Fruit fly (Drosophila melanogaster) whole organism, pupa: Measurements from ENCODE around the gene Svip.

Experiments used
- CG10348 ChIP-seq: fragments of 200-800 bp; sonication (Bioruptor generic); IDR thresholded peaks from 2 replicates; pipeline ENCODE4 v1.3.6; 2022; ENCODE audit warnings: missing biosample characterization, missing genetic modification characterization
- CG12605 ChIP-seq: fragments of 200-800 bp; sonication (Bioruptor generic); IDR thresholded peaks from 2 replicates; pipeline ENCODE4 v1.3.6; 2022; ENCODE audit warnings: missing biosample characterization, missing genetic modification characterization
- CG13204 ChIP-seq: fragments of 200-800 bp; sonication (Bioruptor generic); optimal IDR thresholded peaks from 2 replicates; lab custom pipeline; 2018; ENCODE audit warnings: missing biosample characterization, mild to moderate bottlenecking, missing genetic modification characterization, moderate library complexity
- CG14655 ChIP-seq: fragments of 200-800 bp; sonication (Bioruptor generic); optimal IDR thresholded peaks from 3 replicates; lab custom pipeline; 2017; ENCODE audit warnings: mild to moderate bottlenecking, missing biosample characterization, missing genetic modification reagents, missing genetic modification characterization
- CG15710 ChIP-seq: fragments of 200-800 bp; sonication (Bioruptor generic); optimal IDR thresholded peaks from 2 replicates; lab custom pipeline; 2018; ENCODE audit warnings: missing biosample characterization, mild to moderate bottlenecking, missing genetic modification characterization, moderate library complexity
- CG17806 ChIP-seq: fragments of 200-800 bp; sonication (Bioruptor generic); optimal IDR thresholded peaks from 2 replicates; lab custom pipeline; 2018; ENCODE audit warnings: missing biosample characterization, mild to moderate bottlenecking, missing genetic modification characterization, moderate library complexity
- CG32121 ChIP-seq: fragments of 200-800 bp; sonication (Bioruptor generic); IDR thresholded peaks from 2 replicates; pipeline ENCODE4 v1.3.6; 2022; ENCODE audit warnings: missing biosample characterization, missing genetic modification characterization
- CG34367 ChIP-seq: fragments of 200-800 bp; sonication (Bioruptor generic); optimal IDR thresholded peaks from 2 replicates; lab custom pipeline; 2018; ENCODE audit warnings: missing biosample characterization, mild to moderate bottlenecking, missing genetic modification characterization
- CG4496 ChIP-seq: fragments of 200-800 bp; sonication (Bioruptor generic); IDR thresholded peaks from 3 replicates; pipeline ENCODE4 v1.3.6; 2022; ENCODE audit warnings: missing biosample characterization, missing genetic modification characterization
- CG8159 ChIP-seq: fragments of 200-800 bp; sonication (Bioruptor generic); optimal IDR thresholded peaks from 3 replicates; lab custom pipeline; 2018; ENCODE audit warnings: missing biosample characterization, mild to moderate bottlenecking, missing genetic modification characterization, moderate library complexity
- CG8301 ChIP-seq: fragments of 200-800 bp; sonication (Bioruptor generic); optimal IDR thresholded peaks from 2 replicates; lab custom pipeline; 2018; ENCODE audit warnings: missing biosample characterization, mild to moderate bottlenecking, missing genetic modification characterization
- CG9948 ChIP-seq: fragments of 200-800 bp; sonication (Bioruptor generic); optimal IDR thresholded peaks from 2 replicates; lab custom pipeline; 2018; ENCODE audit warnings: missing biosample characterization, mild to moderate bottlenecking, missing genetic modification characterization, moderate library complexity
- D1 ChIP-seq: fragments of 200-800 bp; sonication (Bioruptor generic); optimal IDR thresholded peaks from 2 replicates; lab custom pipeline; 2018; ENCODE audit warnings: missing biosample characterization, mild to moderate bottlenecking, missing genetic modification characterization, moderate library complexity
- EcR ChIP-seq: fragments of 200-800 bp; sonication (Bioruptor generic); optimal IDR thresholded peaks from 3 replicates; lab custom pipeline; 2019; ENCODE audit warnings: missing biosample characterization, missing genetic modification characterization, mild to moderate bottlenecking, moderate library complexity, missing genetic modification reagents
- Ets98B ChIP-seq: fragments of 200-800 bp; sonication (Bioruptor generic); IDR thresholded peaks from 2 replicates; pipeline ENCODE4 v1.3.6; 2022; ENCODE audit warnings: missing biosample characterization, missing genetic modification characterization
- Pif1A ChIP-seq: fragments of 200-800 bp; sonication (Bioruptor generic); optimal IDR thresholded peaks from 3 replicates; lab custom pipeline; 2016; ENCODE audit warnings: missing biosample characterization, missing genetic modification characterization
- Pif1B ChIP-seq: fragments of 200-800 bp; sonication (Bioruptor generic); optimal IDR thresholded peaks from 3 replicates; lab custom pipeline; 2016; ENCODE audit warnings: missing biosample characterization, missing genetic modification characterization
- Snoo ChIP-seq: fragments of 200-800 bp; sonication (Bioruptor generic); optimal IDR thresholded peaks from 3 replicates; lab custom pipeline; 2017; ENCODE audit warnings: missing biosample characterization, mild to moderate bottlenecking, missing genetic modification characterization, inconsistent platforms
- fd96Ca ChIP-seq: fragments of 200-800 bp; sonication (Bioruptor generic); IDR thresholded peaks from 3 replicates; pipeline ENCODE4 v1.3.6; 2022; ENCODE audit warnings: missing biosample characterization, missing genetic modification characterization
- gl ChIP-seq: fragments of 200-800 bp; sonication (Bioruptor generic); optimal IDR thresholded peaks from 2 replicates; lab custom pipeline; 2018; ENCODE audit warnings: missing biosample characterization, mild to moderate bottlenecking, missing genetic modification characterization
- rn ChIP-seq: fragments of 200-800 bp; sonication (Bioruptor generic); IDR thresholded peaks from 2 replicates; pipeline ENCODE4 v1.3.6; 2022; ENCODE audit warnings: missing biosample characterization, missing genetic modification characterization

The Svip gene

dm6 chr3L:9397156-9397555 is 38.4 kb downstream of the Svip start:
- TF ChIP-seq CG12605 (GFP tag; lab: Robert Waterston, UW) (no peak), CG15710 (no peak), CG32121 (peak; percentile 51; the same call in 1 of the 2 replicates), gl (peak; percentile 49), Pif1A (GFP tag; lab: Kevin White, UChicago) (peak; percentile 29), CG34367 (tag; lab: Kevin White, UChicago) (no peak), CG8159 (no peak), CG14655 (GFP tag; lab: Kevin White, UChicago) (peak; percentile 22), CG10348 (GFP tag; lab: Robert Waterston, UW) (no peak), rn (no peak), CG4496 (peak; percentile 54; the same call in 1 of the 3 replicates), fd96Ca (GFP tag; lab: Robert Waterston, UW) (no peak), Pif1B (peak; percentile 12), CG9948 (tag; lab: Kevin White, UChicago) (no peak), CG8301 (tag; lab: Kevin White, UChicago) (no peak)
- TF ChIP-seq, all 21 proteins: peak for 6

dm6 chr3L:9398028-9398427 is 39.2 kb downstream of the Svip start:
- TF ChIP-seq gl, result no peak
- TF ChIP-seq CG13204, result no peak
- no peak for TF ChIP-seq Snoo (tag; lab: Kevin White, UChicago)
- TF ChIP-seq CG10348 (GFP tag; lab: Robert Waterston, UW), result no peak
- TF ChIP-seq CG17806 (tag; lab: Kevin White, UChicago), result no peak
- TF ChIP-seq CG34367 (tag; lab: Kevin White, UChicago), result no peak
- no peak for TF ChIP-seq CG15710
- TF ChIP-seq CG4496, result no peak
- TF ChIP-seq CG32121, result no peak
- TF ChIP-seq Pif1A (GFP tag; lab: Kevin White, UChicago), result no peak
- TF ChIP-seq D1 (tag; lab: Kevin White, UChicago), result no peak
- TF ChIP-seq fd96Ca (GFP tag; lab: Robert Waterston, UW), result no peak
- TF ChIP-seq CG14655 (GFP tag; lab: Kevin White, UChicago), result no peak
- TF ChIP-seq rn, result no peak
- no peak for TF ChIP-seq CG8301 (tag; lab: Kevin White, UChicago)
- TF ChIP-seq, all 21 proteins: peak for 0

- TF ChIP-seq CG4496 (peak; percentile 50; the same call in 1 of the 3 replicates), CG14655 (GFP tag; lab: Kevin White, UChicago) (no peak), CG10348 (GFP tag; lab: Robert Waterston, UW) (no peak), CG13204 (no peak), CG12605 (GFP tag; lab: Robert Waterston, UW) (0 out of 2 replicates have a peak, but pooled peaks have one; percentile 46), Pif1A (GFP tag; lab: Kevin White, UChicago) (no peak), CG32121 (peak; percentile 35; the same call in 1 of the 2 replicates), CG9948 (tag; lab: Kevin White, UChicago) (peak; percentile 17), EcR (GFP tag; lab: Kevin White, UChicago) (peak; percentile 86), gl (no peak), CG8301 (tag; lab: Kevin White, UChicago) (no peak), CG17806 (tag; lab: Kevin White, UChicago) (peak; percentile 1), CG8159 (peak; percentile 20), Ets98B (0 out of 2 replicates have a peak, but pooled peaks have one; percentile 46), CG15710 (peak; percentile 9), CG34367 (tag; lab: Kevin White, UChicago) (no peak), fd96Ca (GFP tag; lab: Robert Waterston, UW) (no peak; the same call in 2 of the 3 replicates), rn (no peak), D1 (tag; lab: Kevin White, UChicago) (peak; percentile 3), Snoo (tag; lab: Kevin White, UChicago) (peak; percentile 29), Pif1B (no peak)
These were observed 39.7 kb downstream of the Svip start for dm6 chr3L:9398435-9398981.

- TF ChIP-seq CG34367 (tag; lab: Kevin White, UChicago), result peak; percentile 13
- TF ChIP-seq Pif1A (GFP tag; lab: Kevin White, UChicago), result peak; percentile 28
- TF ChIP-seq rn, result no peak
- TF ChIP-seq CG8159, result peak; percentile 68
- peak; percentile 48 for TF ChIP-seq EcR (GFP tag; lab: Kevin White, UChicago)
- no peak for TF ChIP-seq Ets98B
- TF ChIP-seq CG8301 (tag; lab: Kevin White, UChicago), result no peak
These were observed 40.4 kb downstream of the Svip start, which contains the start of gene CG4080 for dm6 chr3L:9399013-9399750. Gene CG4080 (minus strand): TSS chr3L:9399227.

dm6 chr3L:9399855-9400254 is 41.1 kb downstream of the Svip start:
- TF ChIP-seq CG13204 (no peak), Pif1A (GFP tag; lab: Kevin White, UChicago) (no peak), CG17806 (tag; lab: Kevin White, UChicago) (no peak), EcR (GFP tag; lab: Kevin White, UChicago) (peak; percentile 63)
